Worm (Caenorhabditis elegans) whole organism, L3 larva: ENCODE data around the gene C03C10.2.

Experiments
- ZK546.5 ChIP-seq: sonication (generic microtip); optimal IDR thresholded peaks from 2 replicates; lab custom pipeline; 2017; ENCODE audit warnings: missing biosample characterization, missing genetic modification characterization
- aly-2 ChIP-seq: fragments of 150-350 bp; optimal IDR thresholded peaks from 2 replicates; lab custom pipeline; 2014; ENCODE audit warnings: missing biosample characterization, missing genetic modification characterization
- ama-1 ChIP-seq: fragments of 150-350 bp; optimal IDR thresholded peaks from 2 replicates; lab custom pipeline; 2018
- ceh-16 ChIP-seq: sonication (generic microtip); optimal IDR thresholded peaks from 2 replicates; lab custom pipeline; 2017; ENCODE audit warnings: missing biosample characterization, missing genetic modification characterization
- ceh-82 ChIP-seq: fragments of 150-350 bp; optimal IDR thresholded peaks from 2 replicates; lab custom pipeline; 2014; ENCODE audit warnings: missing biosample characterization, missing genetic modification characterization
- ceh-9 ChIP-seq: sonication (generic microtip); optimal IDR thresholded peaks from 2 replicates; lab custom pipeline; 2018; ENCODE audit warnings: missing biosample characterization, missing genetic modification characterization
- daf-12 ChIP-seq: fragments of 150-350 bp; optimal IDR thresholded peaks from 2 replicates; lab custom pipeline; 2014; ENCODE audit warnings: missing biosample characterization, missing genetic modification reagents, missing genetic modification characterization
- egl-27 ChIP-seq: sonication (generic microtip); optimal IDR thresholded peaks from 4 replicates; lab custom pipeline; 2017; ENCODE audit warnings: missing biosample characterization, missing genetic modification reagents, missing genetic modification characterization
- egl-5 ChIP-seq: fragments of 150-350 bp; optimal IDR thresholded peaks from 2 replicates; lab custom pipeline; 2017; ENCODE audit warnings: missing biosample characterization, missing genetic modification reagents, missing genetic modification characterization, inconsistent platforms
- elt-2 ChIP-seq: sonication (generic microtip); optimal IDR thresholded peaks from 2 replicates; lab custom pipeline; 2016; ENCODE audit warnings: missing genetic modification reagents, mild to moderate bottlenecking, missing genetic modification characterization, missing compliant biosample characterization
- elt-3 ChIP-seq, 3 experiments: fragments of 150-350 bp in 1 of 3; sonication (generic microtip) in 2 of 3; optimal IDR thresholded peaks; 2 replicates in 2 of 3; 4 replicates in 1 of 3; lab custom pipeline; 2014 to 2017; ENCODE audit warnings: missing biosample characterization in 3 of 3, missing genetic modification characterization in 3 of 3
- fkh-10 ChIP-seq: sonication (generic microtip); optimal IDR thresholded peaks from 2 replicates; lab custom pipeline; 2017; ENCODE audit warnings: missing biosample characterization, missing genetic modification reagents, missing genetic modification characterization
- fkh-2 ChIP-seq: fragments of 150-350 bp; optimal IDR thresholded peaks from 2 replicates; lab custom pipeline; 2014; ENCODE audit warnings: missing biosample characterization, missing genetic modification reagents, missing genetic modification characterization
- hmg-11 ChIP-seq: sonication (generic microtip); optimal IDR thresholded peaks from 2 replicates; lab custom pipeline; 2016; ENCODE audit warnings: missing genetic modification characterization, missing compliant biosample characterization
- jun-1 ChIP-seq: fragments of 150-350 bp; optimal IDR thresholded peaks from 2 replicates; lab custom pipeline; 2014; ENCODE audit warnings: missing biosample characterization, missing genetic modification reagents, missing genetic modification characterization
- lin-15B ChIP-seq: fragments of 150-350 bp; optimal IDR thresholded peaks from 2 replicates; lab custom pipeline; 2014; ENCODE audit warnings: missing biosample characterization, missing genetic modification characterization
- lin-39 ChIP-seq: fragments of 150-350 bp; optimal IDR thresholded peaks from 2 replicates; lab custom pipeline; 2018; ENCODE audit warnings: missing biosample characterization, missing genetic modification reagents, missing genetic modification characterization
- lsy-12 ChIP-seq: sonication (generic microtip); optimal IDR thresholded peaks from 2 replicates; lab custom pipeline; 2016; ENCODE audit warnings: mild to moderate bottlenecking, missing genetic modification characterization, missing compliant biosample characterization
- mml-1 ChIP-seq: fragments of 150-350 bp; sonication (generic microtip); optimal IDR thresholded peaks from 3 replicates; lab custom pipeline; 2014; ENCODE audit warnings: missing biosample characterization, missing genetic modification characterization
- nfya-1 ChIP-seq: sonication (generic microtip); optimal IDR thresholded peaks from 2 replicates; lab custom pipeline; 2017; ENCODE audit warnings: missing genetic modification characterization, mild to moderate bottlenecking, missing compliant biosample characterization, antibody characterized with exemption, moderate library complexity; ENCODE audit not compliant: insufficient read depth
- nhr-12 ChIP-seq: fragments of 150-350 bp; optimal IDR thresholded peaks from 2 replicates; lab custom pipeline; 2014; ENCODE audit warnings: missing biosample characterization, missing genetic modification characterization
- nhr-23 ChIP-seq: fragments of 150-350 bp; optimal IDR thresholded peaks from 2 replicates; lab custom pipeline; 2014; ENCODE audit warnings: missing biosample characterization, missing genetic modification reagents, missing genetic modification characterization
- nhr-237 ChIP-seq: fragments of 150-350 bp; optimal IDR thresholded peaks from 2 replicates; lab custom pipeline; 2014; ENCODE audit warnings: missing biosample characterization, missing genetic modification characterization
- nhr-25 ChIP-seq: sonication (generic microtip); optimal IDR thresholded peaks from 2 replicates; lab custom pipeline; 2017; ENCODE audit warnings: missing biosample characterization, missing genetic modification characterization
- nhr-28 ChIP-seq: fragments of 150-350 bp; optimal IDR thresholded peaks from 2 replicates; lab custom pipeline; 2014; ENCODE audit warnings: missing biosample characterization, missing genetic modification characterization
- nhr-43 ChIP-seq: sonication (generic microtip); optimal IDR thresholded peaks from 2 replicates; lab custom pipeline; 2016; ENCODE audit warnings: mild to moderate bottlenecking, missing genetic modification characterization, missing compliant biosample characterization; ENCODE audit not compliant: poor library complexity, severe bottlenecking
- nhr-67 ChIP-seq: fragments of 150-350 bp; optimal IDR thresholded peaks from 2 replicates; lab custom pipeline; 2014; ENCODE audit warnings: missing biosample characterization, missing genetic modification characterization
- nhr-77 ChIP-seq: fragments of 150-350 bp; optimal IDR thresholded peaks from 2 replicates; lab custom pipeline; 2014; ENCODE audit warnings: missing biosample characterization, missing genetic modification characterization
- pha-4 ChIP-seq: fragments of 150-350 bp; optimal IDR thresholded peaks from 2 replicates; lab custom pipeline; 2014; ENCODE audit warnings: missing biosample characterization, missing genetic modification reagents, missing genetic modification characterization
- pqm-1 ChIP-seq: fragments of 150-350 bp; optimal IDR thresholded peaks from 2 replicates; lab custom pipeline; 2017; ENCODE audit warnings: missing biosample characterization, missing genetic modification characterization, inconsistent platforms
- sea-2 ChIP-seq: fragments of 150-350 bp; sonication (generic microtip); optimal IDR thresholded peaks from 4 replicates; lab custom pipeline; 2014; ENCODE audit warnings: missing biosample characterization, missing genetic modification reagents, missing genetic modification characterization
- skn-1 ChIP-seq: fragments of 150-350 bp; optimal IDR thresholded peaks from 2 replicates; lab custom pipeline; 2014; ENCODE audit warnings: missing biosample characterization, missing genetic modification characterization
- snpc-4 ChIP-seq: fragments of 150-350 bp; optimal IDR thresholded peaks from 2 replicates; lab custom pipeline; 2014; ENCODE audit warnings: missing biosample characterization, missing genetic modification characterization
- tbx-2 ChIP-seq: sonication (generic microtip); optimal IDR thresholded peaks from 2 replicates; lab custom pipeline; 2016; ENCODE audit warnings: mild to moderate bottlenecking, missing genetic modification characterization, missing compliant biosample characterization
- unc-39 ChIP-seq: sonication (generic microtip); optimal IDR thresholded peaks from 4 replicates; lab custom pipeline; 2017; ENCODE audit warnings: missing biosample characterization, missing genetic modification characterization
- zag-1 ChIP-seq: fragments of 150-350 bp; optimal IDR thresholded peaks from 2 replicates; lab custom pipeline; 2014; ENCODE audit warnings: missing biosample characterization, missing genetic modification characterization
- ztf-11 ChIP-seq: fragments of 150-350 bp; optimal IDR thresholded peaks from 2 replicates; lab custom pipeline; 2014; ENCODE audit warnings: missing biosample characterization, missing genetic modification characterization
- ztf-4 ChIP-seq: fragments of 150-350 bp; optimal IDR thresholded peaks from 2 replicates; lab custom pipeline; 2014; ENCODE audit warnings: missing biosample characterization, missing genetic modification characterization

The C03C10.2 gene

DNA sequence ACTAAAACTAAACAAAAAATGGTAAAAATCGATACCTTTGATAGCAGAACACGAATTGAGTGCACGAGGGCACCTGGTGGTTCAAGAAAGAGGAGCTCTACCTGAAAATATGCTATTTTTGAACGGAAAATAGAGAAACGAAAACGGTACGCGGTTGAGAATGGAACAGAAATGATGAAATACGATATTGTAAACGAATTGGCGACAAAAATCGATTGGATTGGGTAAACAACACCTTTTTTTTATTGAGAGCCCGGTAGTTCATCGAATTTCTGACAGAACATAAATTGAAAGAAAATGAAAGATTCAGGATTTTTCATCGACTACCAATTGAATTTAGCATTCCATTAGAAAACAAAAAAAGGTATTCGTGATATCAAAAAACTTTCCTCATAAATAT, 4.3 kb upstream of the C03C10.2 start, which contains the start of gene kin-19:
TSS of gene kin-19 (minus strand) at position 101 of the 400 bp plus-strand sequence.
- TF ChIP-seq pha-4 (peak; percentile 36), ceh-16 (tag; lab: Kevin White, UChicago) (no peak)

DNA sequence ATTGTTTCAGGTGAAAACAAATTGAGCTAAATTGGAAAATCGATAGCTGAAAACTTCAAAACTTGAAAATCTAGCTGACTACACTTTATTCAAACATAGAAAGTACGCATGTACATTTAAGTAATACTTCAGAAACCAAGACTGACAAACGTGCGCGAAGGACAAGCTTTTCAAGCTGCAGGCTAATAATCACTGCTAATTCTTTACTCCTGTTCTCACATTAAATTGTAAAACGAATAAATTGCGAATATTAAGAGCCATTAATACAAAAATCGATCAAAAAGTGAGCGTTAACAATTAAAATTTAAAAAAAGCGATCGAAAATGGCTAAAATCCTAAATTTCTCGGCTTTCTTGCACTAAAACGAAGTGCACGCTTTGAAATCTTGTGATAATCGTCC, 3.8 kb upstream of the C03C10.2 start:
- no peak for TF ChIP-seq nhr-67 (tag; lab: Kevin White, UChicago)
- no peak for TF ChIP-seq daf-12 (tag; lab: Kevin White, UChicago)
- no peak for TF ChIP-seq ceh-9 (tag; lab: Kevin White, UChicago)
- no peak for TF ChIP-seq unc-39
- TF ChIP-seq nhr-43 (tag; lab: Kevin White, UChicago), result no peak

DNA sequence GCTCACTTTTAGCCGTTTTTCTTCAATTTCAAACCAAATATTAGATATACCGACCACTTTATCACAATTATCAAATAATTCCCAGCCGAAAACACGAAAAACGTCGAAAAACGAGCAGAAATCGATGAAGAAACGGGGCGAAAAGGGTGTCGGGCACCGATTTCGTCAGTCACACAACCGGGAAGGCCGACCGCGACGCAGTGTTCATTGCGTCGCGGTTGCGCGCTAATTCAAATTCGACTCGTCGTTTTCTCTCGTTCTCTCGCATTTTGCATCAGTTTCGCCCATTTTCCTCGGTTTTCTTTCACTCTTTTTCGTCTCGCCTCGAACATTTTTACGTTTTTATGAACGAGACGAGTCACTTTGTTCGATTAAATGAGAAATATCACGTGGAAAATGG, 3.3 kb upstream of the C03C10.2 start:
- TF ChIP-seq jun-1 (tag; lab: Kevin White, UChicago), result peak; percentile 57
- peak; percentile 84 for TF ChIP-seq nfya-1
- peak; percentile 10 for TF ChIP-seq nhr-43 (tag; lab: Kevin White, UChicago)
- no peak for TF ChIP-seq ceh-16 (tag; lab: Kevin White, UChicago)
- TF ChIP-seq ztf-4 (tag; lab: Kevin White, UChicago), result no peak
- TF ChIP-seq lin-15B (tag; lab: Kevin White, UChicago), result peak; percentile 99
- TF ChIP-seq nhr-23 (tag; lab: Kevin White, UChicago), result peak; percentile 82
- peak; percentile 64 for TF ChIP-seq snpc-4 (tag; lab: Kevin White, UChicago)
- TF ChIP-seq egl-5 (tag; lab: Kevin White, UChicago), result peak; percentile 81
- TF ChIP-seq ZK546.5 (tag; lab: Kevin White, UChicago), result no peak
- TF ChIP-seq pqm-1 (tag; lab: Kevin White, UChicago), result peak; percentile 21
- peak; percentile 95 for TF ChIP-seq lin-39 (tag; lab: Kevin White, UChicago)
- peak; percentile 60 for TF ChIP-seq ama-1 (lab: Kevin White, UChicago)
- TF ChIP-seq elt-3 (tag; optimal IDR thresholded peaks at IDR 0.05; lab: Kevin White, UChicago), result peak in 1 of 3 experiments; percentile 18
- TF ChIP-seq fkh-10, result peak; percentile 13
- no peak for TF ChIP-seq ceh-9 (tag; lab: Kevin White, UChicago)
- TF ChIP-seq hmg-11 (tag; lab: Kevin White, UChicago), result peak; percentile 62
- peak; percentile 65 for TF ChIP-seq pha-4
- peak; percentile 92 for TF ChIP-seq nhr-25
- TF ChIP-seq lsy-12 (tag; lab: Kevin White, UChicago), result peak; percentile 61
- TF ChIP-seq elt-2 (tag; lab: Kevin White, UChicago), result peak; percentile 42
- TF ChIP-seq, all 47 proteins: peak for 17

DNA sequence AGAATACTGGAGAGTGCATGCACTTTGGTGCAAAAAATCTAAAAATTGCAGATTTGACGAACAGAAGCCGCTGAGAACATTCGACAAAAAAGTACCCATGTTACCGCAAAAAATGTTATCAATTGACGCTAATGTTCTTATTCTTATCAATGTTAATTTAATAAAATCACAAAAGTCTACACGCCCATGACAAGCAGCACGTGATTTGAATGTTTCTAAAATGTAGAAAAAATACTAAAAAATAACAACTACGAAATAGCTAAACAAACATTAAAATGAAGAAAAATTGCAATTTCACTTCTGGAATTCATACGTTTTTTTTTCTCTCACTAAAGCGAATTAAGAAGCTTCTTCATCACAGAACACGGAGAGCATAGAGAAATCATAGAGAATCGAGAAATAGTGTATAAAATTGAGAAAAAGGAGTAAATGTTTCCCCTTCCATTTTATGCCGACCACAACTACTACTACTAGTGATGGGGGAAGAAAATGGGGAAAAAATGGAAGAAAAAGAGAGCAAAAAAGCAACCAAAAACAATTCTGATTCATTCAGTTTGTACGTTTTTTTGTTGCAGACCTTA, 2.4 kb upstream of the C03C10.2 start:
- TF ChIP-seq daf-12 (tag; lab: Kevin White, UChicago) (no peak), hmg-11 (tag; lab: Kevin White, UChicago) (peak; percentile 38), lin-39 (tag; lab: Kevin White, UChicago) (no peak), ceh-82 (tag; lab: Kevin White, UChicago) (no peak), lin-15B (tag; lab: Kevin White, UChicago) (peak; percentile 40), tbx-2 (tag; lab: Kevin White, UChicago) (no peak), lsy-12 (tag; lab: Kevin White, UChicago) (no peak), fkh-10 (no peak), nfya-1 (peak; percentile 50), elt-2 (tag; lab: Kevin White, UChicago) (peak; percentile 70), egl-5 (tag; lab: Kevin White, UChicago) (no peak), ZK546.5 (tag; lab: Kevin White, UChicago) (no peak), pha-4 (peak; percentile 74), ztf-4 (tag; lab: Kevin White, UChicago) (no peak), sea-2 (GFP tag; lab: Kevin White, UChicago) (no peak), pqm-1 (tag; lab: Kevin White, UChicago) (peak; percentile 18), fkh-2 (tag; lab: Kevin White, UChicago) (no peak), ceh-9 (tag; lab: Kevin White, UChicago) (no peak), egl-27 (tag; lab: Kevin White, UChicago) (no peak), aly-2 (tag; lab: Kevin White, UChicago) (no peak), nhr-28 (tag; lab: Kevin White, UChicago) (no peak), nhr-77 (tag; lab: Kevin White, UChicago) (no peak), ama-1 (lab: Kevin White, UChicago) (peak; percentile 2), nhr-43 (tag; lab: Kevin White, UChicago) (no peak), zag-1 (tag; lab: Kevin White, UChicago) (no peak), unc-39 (no peak), nhr-67 (tag; lab: Kevin White, UChicago) (no peak), ztf-11 (no peak), skn-1 (tag; lab: Kevin White, UChicago) (no peak), nhr-237 (no peak), nhr-12 (tag; lab: Kevin White, UChicago) (no peak), nhr-25 (no peak), mml-1 (tag; lab: Kevin White, UChicago) (no peak), elt-3 (tag; optimal IDR thresholded peaks at IDR 0.05; lab: Kevin White, UChicago) (no peak), jun-1 (tag; lab: Kevin White, UChicago) (no peak)
